Worm (Caenorhabditis elegans) whole organism, mixed stage, embryonic: ENCODE results near the gene F01G10.9.

ENCODE experiments used
- M03D4.4 ChIP-seq: sonication (generic microtip); optimal IDR thresholded peaks from 2 replicates; lab custom pipeline; 2017; ENCODE audit warnings: mild to moderate bottlenecking, missing genetic modification characterization, missing compliant biosample characterization
- bed-3 ChIP-seq: fragments of 200-800 bp; sonication (Bioruptor generic); optimal IDR thresholded peaks from 3 replicates; lab custom pipeline; 2018; ENCODE audit warnings: mild to moderate bottlenecking, missing genetic modification characterization, moderate library complexity, missing compliant biosample characterization
- blmp-1 ChIP-seq: fragments of 150-350 bp; optimal IDR thresholded peaks from 2 replicates; lab custom pipeline; 2014; ENCODE audit warnings: missing biosample characterization, missing genetic modification characterization
- ceh-39 ChIP-seq: fragments of 150-350 bp; optimal IDR thresholded peaks from 2 replicates; lab custom pipeline; 2014; ENCODE audit warnings: missing biosample characterization, missing genetic modification characterization
- ceh-43 ChIP-seq: fragments of 200-800 bp; sonication (Bioruptor generic); optimal IDR thresholded peaks from 2 replicates; lab custom pipeline; 2018; ENCODE audit warnings: mild to moderate bottlenecking, missing genetic modification characterization, moderate library complexity, missing compliant biosample characterization
- ceh-83 ChIP-seq: fragments of 200-800 bp; sonication (Bioruptor generic); optimal IDR thresholded peaks from 2 replicates; lab custom pipeline; 2018; ENCODE audit warnings: mild to moderate bottlenecking, missing genetic modification characterization, missing compliant biosample characterization
- ces-1 ChIP-seq: fragments of 150-350 bp; optimal IDR thresholded peaks from 2 replicates; lab custom pipeline; 2014; ENCODE audit warnings: missing biosample characterization, missing genetic modification reagents, missing genetic modification characterization
- cnd-1 ChIP-seq: fragments of 200-800 bp; sonication (Bioruptor generic); optimal IDR thresholded peaks from 2 replicates; lab custom pipeline; 2018; ENCODE audit warnings: mild to moderate bottlenecking, missing genetic modification characterization, missing compliant biosample characterization
- drap-1 ChIP-seq: fragments of 200-800 bp; sonication (Bioruptor generic); optimal IDR thresholded peaks from 3 replicates; lab custom pipeline; 2018; ENCODE audit warnings: mild to moderate bottlenecking, missing genetic modification characterization, missing compliant biosample characterization
- elt-1 ChIP-seq: sonication (generic microtip); optimal IDR thresholded peaks from 2 replicates; lab custom pipeline; 2017; ENCODE audit warnings: missing genetic modification characterization, mild to moderate bottlenecking, missing compliant biosample characterization, antibody characterized with exemption, moderate library complexity, borderline replicate concordance; ENCODE audit not compliant: insufficient read depth
- elt-3 ChIP-seq: fragments of 150-350 bp; optimal IDR thresholded peaks from 2 replicates; lab custom pipeline; 2014; ENCODE audit warnings: missing biosample characterization, missing genetic modification characterization
- flh-1 ChIP-seq: fragments of 200-800 bp; sonication (Bioruptor generic); optimal IDR thresholded peaks from 2 replicates; lab custom pipeline; 2018; ENCODE audit warnings: mild to moderate bottlenecking, missing genetic modification characterization, moderate library complexity, missing compliant biosample characterization
- ham-2 ChIP-seq: fragments of 200-800 bp; sonication (Bioruptor generic); optimal IDR thresholded peaks from 2 replicates; lab custom pipeline; 2018; ENCODE audit warnings: mild to moderate bottlenecking, missing genetic modification characterization, missing compliant biosample characterization
- hlh-1 ChIP-seq: fragments of 150-350 bp; optimal IDR thresholded peaks from 2 replicates; lab custom pipeline; 2014; ENCODE audit warnings: missing biosample characterization, missing genetic modification reagents, missing genetic modification characterization
- lin-13 ChIP-seq: fragments of 150-350 bp; optimal IDR thresholded peaks from 2 replicates; lab custom pipeline; 2014; ENCODE audit warnings: missing biosample characterization, missing genetic modification characterization
- lin-32 ChIP-seq: fragments of 200-800 bp; sonication (Bioruptor generic); optimal IDR thresholded peaks from 2 replicates; lab custom pipeline; 2018; ENCODE audit warnings: mild to moderate bottlenecking, missing genetic modification characterization, missing compliant biosample characterization
- mab-5 ChIP-seq: fragments of 150-350 bp; optimal IDR thresholded peaks from 2 replicates; lab custom pipeline; 2014; ENCODE audit warnings: missing biosample characterization, missing genetic modification characterization
- mep-1 ChIP-seq: fragments of 150-350 bp; optimal IDR thresholded peaks from 2 replicates; lab custom pipeline; 2017; ENCODE audit warnings: missing biosample characterization, missing genetic modification reagents, missing genetic modification characterization, inconsistent platforms
- mls-2 ChIP-seq: sonication (generic microtip); optimal IDR thresholded peaks from 2 replicates; lab custom pipeline; 2016; ENCODE audit warnings: mild to moderate bottlenecking, missing genetic modification characterization, moderate library complexity, missing compliant biosample characterization
- nhr-12 ChIP-seq: fragments of 150-350 bp; optimal IDR thresholded peaks from 2 replicates; lab custom pipeline; 2014; ENCODE audit warnings: missing biosample characterization, missing genetic modification characterization
- nhr-2 ChIP-seq: fragments of 150-350 bp; optimal IDR thresholded peaks from 2 replicates; lab custom pipeline; 2014; ENCODE audit warnings: missing biosample characterization, missing genetic modification characterization
- nhr-237 ChIP-seq: fragments of 150-350 bp; optimal IDR thresholded peaks from 2 replicates; lab custom pipeline; 2014; ENCODE audit warnings: missing biosample characterization, missing genetic modification characterization
- nhr-28 ChIP-seq: fragments of 150-350 bp; optimal IDR thresholded peaks from 2 replicates; lab custom pipeline; 2014; ENCODE audit warnings: missing biosample characterization, missing genetic modification characterization
- nhr-76 ChIP-seq: sonication (generic microtip); optimal IDR thresholded peaks from 2 replicates; lab custom pipeline; 2017; ENCODE audit warnings: missing biosample characterization, missing genetic modification characterization
- sem-2 ChIP-seq: fragments of 200-800 bp; sonication (Bioruptor generic); optimal IDR thresholded peaks from 2 replicates; lab custom pipeline; 2018; ENCODE audit warnings: mild to moderate bottlenecking, missing genetic modification characterization, missing compliant biosample characterization
- sptf-1 ChIP-seq: sonication (generic microtip); optimal IDR thresholded peaks from 2 replicates; lab custom pipeline; 2017; ENCODE audit warnings: mild to moderate bottlenecking, missing genetic modification characterization, moderate library complexity, missing compliant biosample characterization
- tbx-8 ChIP-seq: fragments of 200-800 bp; sonication (Bioruptor generic); optimal IDR thresholded peaks from 2 replicates; lab custom pipeline; 2018; ENCODE audit warnings: mild to moderate bottlenecking, missing genetic modification characterization, moderate library complexity, missing compliant biosample characterization
- unc-120 ChIP-seq: sonication (generic microtip); optimal IDR thresholded peaks from 2 replicates; lab custom pipeline; 2017; ENCODE audit warnings: missing genetic modification characterization, missing compliant biosample characterization; ENCODE audit not compliant: poor library complexity, severe bottlenecking
- unc-39 ChIP-seq: fragments of 150-350 bp; optimal IDR thresholded peaks from 2 replicates; lab custom pipeline; 2014; ENCODE audit warnings: missing biosample characterization, missing genetic modification characterization
- unc-62 ChIP-seq: fragments of 150-350 bp; optimal IDR thresholded peaks from 2 replicates; lab custom pipeline; 2014; ENCODE audit warnings: missing biosample characterization, missing genetic modification reagents, missing genetic modification characterization
- zip-8 ChIP-seq: fragments of 150-350 bp; optimal IDR thresholded peaks from 2 replicates; lab custom pipeline; 2014; ENCODE audit warnings: missing biosample characterization, missing genetic modification characterization
- ztf-11 ChIP-seq: fragments of 150-350 bp; optimal IDR thresholded peaks from 2 replicates; lab custom pipeline; 2014; ENCODE audit warnings: missing biosample characterization, missing genetic modification characterization

Gene F01G10.9

ce11 chrIV:10288575-10288974, 29.1 kb upstream of the F01G10.9 start:
- no peak for TF ChIP-seq ceh-43 (GFP tag; lab: Kevin White, UChicago)
- no peak for TF ChIP-seq ces-1 (GFP tag; lab: Kevin White, UChicago)
- no peak for TF ChIP-seq mab-5 (tag; lab: Kevin White, UChicago)
- no peak for TF ChIP-seq ceh-83 (GFP tag; lab: Kevin White, UChicago)
- no peak for TF ChIP-seq unc-120 (tag; lab: Kevin White, UChicago)
- no peak for TF ChIP-seq nhr-2 (tag; lab: Kevin White, UChicago)
- TF ChIP-seq elt-3, result no peak
- no peak for TF ChIP-seq lin-13 (tag; lab: Kevin White, UChicago)
- TF ChIP-seq mls-2, result no peak
- TF ChIP-seq unc-62 (GFP tag; lab: Kevin White, UChicago), result no peak
- no peak for TF ChIP-seq elt-1 (tag; lab: Kevin White, UChicago)
- TF ChIP-seq blmp-1 (tag; lab: Kevin White, UChicago), result no peak
- no peak for TF ChIP-seq nhr-237 (tag; lab: Kevin White, UChicago)
- TF ChIP-seq ztf-11 (tag; lab: Kevin White, UChicago), result no peak
- TF ChIP-seq nhr-12, result no peak
- TF ChIP-seq unc-39 (tag; lab: Kevin White, UChicago), result no peak

ce11 chrIV:10286655-10287054, 27.2 kb upstream of the F01G10.9 start, which contains the start of gene ebax-1:
Gene ebax-1, plus strand, starts transcription at chrIV:10286955.
- TF ChIP-seq ztf-11 (tag; lab: Kevin White, UChicago) (no peak), cnd-1 (tag; lab: Kevin White, UChicago) (no peak), nhr-76 (tag; lab: Kevin White, UChicago) (no peak), nhr-12 (no peak), mep-1 (tag; lab: Kevin White, UChicago) (no peak), ceh-39 (no peak), drap-1 (GFP tag; lab: Kevin White, UChicago) (no peak), M03D4.4 (tag; lab: Kevin White, UChicago) (no peak), zip-8 (tag; lab: Kevin White, UChicago) (no peak), mls-2 (no peak), elt-3 (no peak), blmp-1 (tag; lab: Kevin White, UChicago) (no peak), flh-1 (no peak), unc-120 (tag; lab: Kevin White, UChicago) (no peak), ces-1 (GFP tag; lab: Kevin White, UChicago) (no peak)
- TF ChIP-seq, all 35 proteins: peak for 0

ce11 chrIV:10285328-10285727, 25.9 kb upstream of the F01G10.9 start:
- TF ChIP-seq mep-1 (tag; lab: Kevin White, UChicago), result no peak
- TF ChIP-seq nhr-28 (tag; lab: Kevin White, UChicago), result no peak
- TF ChIP-seq ces-1 (GFP tag; lab: Kevin White, UChicago), result no peak
- TF ChIP-seq bed-3 (GFP tag; lab: Kevin White, UChicago), result no peak
- no peak for TF ChIP-seq sptf-1 (tag; lab: Kevin White, UChicago)
- TF ChIP-seq tbx-8 (GFP tag; lab: Kevin White, UChicago), result no peak
- TF ChIP-seq sem-2 (GFP tag; lab: Kevin White, UChicago), result no peak
- no peak for TF ChIP-seq nhr-12
- TF ChIP-seq blmp-1 (tag; lab: Kevin White, UChicago), result no peak
- TF ChIP-seq flh-1, result no peak
- no peak for TF ChIP-seq nhr-237 (tag; lab: Kevin White, UChicago)
- TF ChIP-seq nhr-2 (tag; lab: Kevin White, UChicago), result no peak

ce11 chrIV:10284194-10284910, 24.9 kb upstream of the F01G10.9 start, which contains the start of gene rad-51:
Gene rad-51, minus strand, starts transcription at chrIV:10284244.
- peak; percentile 57 for TF ChIP-seq unc-120 (tag; lab: Kevin White, UChicago)
- TF ChIP-seq ceh-43 (GFP tag; lab: Kevin White, UChicago), result no peak
- TF ChIP-seq drap-1 (GFP tag; lab: Kevin White, UChicago), result no peak
- TF ChIP-seq nhr-2 (tag; lab: Kevin White, UChicago), result peak; percentile 18
- no peak for TF ChIP-seq elt-3
- peak; percentile 66 for TF ChIP-seq mep-1 (tag; lab: Kevin White, UChicago)
- TF ChIP-seq, all 35 proteins: peak for 3

ce11 chrIV:10281482-10281881, 22.0 kb upstream of the F01G10.9 start, which contains the start of gene thk-1:
Gene thk-1, minus strand, starts transcription at chrIV:10281582.
- TF ChIP-seq ceh-83 (GFP tag; lab: Kevin White, UChicago) (no peak), mep-1 (tag; lab: Kevin White, UChicago) (no peak), sptf-1 (tag; lab: Kevin White, UChicago) (no peak), mab-5 (tag; lab: Kevin White, UChicago) (no peak), lin-13 (tag; lab: Kevin White, UChicago) (no peak), unc-62 (GFP tag; lab: Kevin White, UChicago) (no peak), cnd-1 (tag; lab: Kevin White, UChicago) (no peak), drap-1 (GFP tag; lab: Kevin White, UChicago) (no peak), unc-39 (tag; lab: Kevin White, UChicago) (no peak), nhr-2 (tag; lab: Kevin White, UChicago) (no peak), ceh-43 (GFP tag; lab: Kevin White, UChicago) (no peak), lin-32 (GFP tag; lab: Kevin White, UChicago) (no peak), tbx-8 (GFP tag; lab: Kevin White, UChicago) (no peak), hlh-1 (tag; lab: Kevin White, UChicago) (no peak), ham-2 (GFP tag; lab: Kevin White, UChicago) (no peak), elt-3 (no peak), ces-1 (GFP tag; lab: Kevin White, UChicago) (no peak), bed-3 (GFP tag; lab: Kevin White, UChicago) (no peak), M03D4.4 (tag; lab: Kevin White, UChicago) (no peak)
